Fruit fly (Drosophila melanogaster) whole organism, pupa: ENCODE measurements around the gene CG13127.

ENCODE experiments used
- Ets98B ChIP-seq: fragments of 200-800 bp; sonication (Bioruptor generic); IDR thresholded peaks from 2 replicates; pipeline ENCODE4 v1.3.6; 2022; ENCODE audit warnings: missing biosample characterization, missing genetic modification characterization
- Pif1A ChIP-seq: fragments of 200-800 bp; sonication (Bioruptor generic); optimal IDR thresholded peaks from 3 replicates; lab custom pipeline; 2016; ENCODE audit warnings: missing biosample characterization, missing genetic modification characterization

- TF ChIP-seq Ets98B (GFP tag; lab: Robert Waterston, UW), result no peak; the same call in 1 of the 2 replicates
- TF ChIP-seq Pif1A (GFP tag; lab: Kevin White, UChicago), result no peak
Observed at dm6 chr2L:10032415-10032814, 5.9 kb downstream of the CG13127 start, which contains the start of gene obst-B.
